Fruit fly (Drosophila melanogaster): ENCODE data around the gene Nepl6.
A peak's percentile ranks its signal among the peaks of the same experiment; 100 is the strongest.

Gene Nepl6

DNA sequence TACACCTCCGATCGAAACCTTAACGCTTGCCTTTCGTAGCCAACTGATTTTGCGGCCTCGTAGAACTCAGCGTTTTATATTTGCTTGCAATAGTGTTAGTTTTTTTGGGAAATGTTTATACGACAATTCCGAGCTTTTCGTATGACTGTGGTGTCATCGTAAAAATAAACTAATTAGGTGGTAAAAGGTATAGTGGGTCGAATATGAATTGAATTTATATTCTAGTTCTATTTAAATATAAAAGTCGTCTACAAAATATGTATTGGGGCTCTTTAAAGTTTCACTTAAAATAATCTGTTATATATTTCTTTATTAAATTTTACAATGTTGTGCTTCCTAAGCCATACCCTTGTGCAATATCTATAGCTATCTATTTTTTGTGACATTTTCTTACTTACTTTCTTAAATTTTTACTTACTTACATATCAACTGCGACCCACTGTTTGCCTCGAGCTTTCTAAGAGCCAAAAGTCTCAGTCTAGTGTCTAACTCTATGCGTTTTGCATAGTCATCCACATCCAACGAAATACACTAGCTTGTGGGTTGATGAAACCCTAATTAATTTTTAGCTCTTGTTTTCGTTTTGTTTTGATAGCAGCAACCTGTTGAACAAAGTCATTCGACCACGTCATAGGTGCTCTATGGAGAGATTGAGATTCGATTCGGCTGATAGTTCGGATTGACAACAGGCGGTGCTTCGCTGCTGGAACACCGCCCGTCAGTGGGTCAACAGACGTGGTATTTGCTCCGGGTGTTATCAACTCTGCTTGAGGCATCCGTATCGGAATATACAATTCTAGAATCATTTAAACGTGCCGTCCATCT lies 34.1 kb downstream of the Nepl6 start, which contains the start of gene CG9498 (continued):
- TF ChIP-seq CG3281 (GFP tag; optimal IDR thresholded peaks at IDR 0.05) = peak; percentile 96
- TF ChIP-seq CG12659 (GFP tag; optimal IDR thresholded peaks at IDR 0.05) = peak; percentile 92
- TF ChIP-seq CG9437 (GFP tag; optimal IDR thresholded peaks at IDR 0.05) = peak; percentile 72
- peak; percentile 71 for TF ChIP-seq run (tag; optimal IDR thresholded peaks at IDR 0.05)
- peak; percentile 81 for TF ChIP-seq esg (GFP tag; conservative IDR thresholded peaks at IDR 0.05)
- peak; percentile 74 for TF ChIP-seq CG4424 (GFP tag; optimal IDR thresholded peaks at IDR 0.05)
- TF ChIP-seq Hmr (GFP tag; optimal IDR thresholded peaks at IDR 0.05) = peak; percentile 97
- TF ChIP-seq odd (GFP tag; optimal IDR thresholded peaks at IDR 0.05) = peak; percentile 78
- TF ChIP-seq bcd (GFP tag; optimal IDR thresholded peaks at IDR 0.05) = peak; percentile 73
- TF ChIP-seq CG11695 (GFP tag; IDR thresholded peaks at IDR 0.05) = peak; percentile 96
- TF ChIP-seq klu (GFP tag; IDR thresholded peaks at IDR 0.05) = no peak; the same call in 1 of the 2 replicates
- TF ChIP-seq tin (GFP tag; optimal IDR thresholded peaks at IDR 0.05) = peak; percentile 15
- TF ChIP-seq cas (GFP tag; IDR thresholded peaks at IDR 0.05) = peak; percentile 86
- TF ChIP-seq hth (optimal IDR thresholded peaks at IDR 0.05) = no peak
- TF ChIP-seq CG6254 (GFP tag; optimal IDR thresholded peaks at IDR 0.05) = peak; percentile 23
- TF ChIP-seq grau (tag; optimal IDR thresholded peaks at IDR 0.05) = peak; percentile 91
- peak; percentile 84 for TF ChIP-seq CG11504 (tag; optimal IDR thresholded peaks at IDR 0.05)
- no peak for TF ChIP-seq Sin3A (optimal IDR thresholded peaks at IDR 0.05)
- no peak for TF ChIP-seq CG2129 (GFP tag; IDR thresholded peaks at IDR 0.05; ENCODE audit: partially characterized antibody)
- TF ChIP-seq ftz-f1 (GFP tag; optimal IDR thresholded peaks at IDR 0.05) = no peak
- TF ChIP-seq CG34422 (GFP tag; IDR thresholded peaks at IDR 0.05) = peak; percentile 69; the same call in 2 of the 3 replicates
- TF ChIP-seq CG17385 (GFP tag; optimal IDR thresholded peaks at IDR 0.05) = peak; percentile 86
- no peak for TF ChIP-seq sc (optimal IDR thresholded peaks at IDR 0.05)
- TF ChIP-seq sc (GFP tag; optimal IDR thresholded peaks at IDR 0.05) = peak; percentile 26
- no peak for TF ChIP-seq usp (GFP tag; optimal IDR thresholded peaks at IDR 0.05)
- peak; percentile 94 for TF ChIP-seq CG7372 (GFP tag; IDR thresholded peaks at IDR 0.05)
- peak; percentile 67 for TF ChIP-seq lilli (GFP tag; optimal IDR thresholded peaks at IDR 0.05)
- no peak for TF ChIP-seq Neu2 (GFP tag; optimal IDR thresholded peaks at IDR 0.05; ENCODE audit: borderline replicate concordance)
- TF ChIP-seq Oaz (GFP tag; IDR thresholded peaks at IDR 0.05) = peak; percentile 64; the same call in 1 of the 2 replicates
- TF ChIP-seq Fer3 (tag; optimal IDR thresholded peaks at IDR 0.05) = peak; percentile 92
- TF ChIP-seq psq (GFP tag; optimal IDR thresholded peaks at IDR 0.05) = no peak
- TF ChIP-seq CG10147 (GFP tag; optimal IDR thresholded peaks at IDR 0.05) = peak; percentile 81
- peak; percentile 71 for TF ChIP-seq Hr3 (GFP tag; optimal IDR thresholded peaks at IDR 0.05)
- TF ChIP-seq CTCF (GFP tag; optimal IDR thresholded peaks at IDR 0.05) = peak; percentile 27
- no peak for TF ChIP-seq D (optimal IDR thresholded peaks at IDR 0.05)
- peak; percentile 51 for TF ChIP-seq D (GFP tag; optimal IDR thresholded peaks at IDR 0.05)
- TF ChIP-seq bowl (GFP tag; IDR thresholded peaks at IDR 0.05) = peak; percentile 47; the same call in 1 of the 2 replicates
- peak; percentile 72; the same call in 2 of the 3 replicates for TF ChIP-seq ase (GFP tag; IDR thresholded peaks at IDR 0.05)
- peak; percentile 58 for TF ChIP-seq Usf (GFP tag; optimal IDR thresholded peaks at IDR 0.05)
- TF ChIP-seq Sry-β (GFP tag; optimal IDR thresholded peaks at IDR 0.05) = no peak
- peak; percentile 60; the same call in 2 of the 3 replicates for TF ChIP-seq CG6175 (GFP tag; IDR thresholded peaks at IDR 0.05)
- peak; percentile 95 for TF ChIP-seq CG32532 (GFP tag; IDR thresholded peaks at IDR 0.05)
- TF ChIP-seq Adf1 (GFP tag; IDR thresholded peaks at IDR 0.05) = peak; percentile 70
- no peak for TF ChIP-seq Antp (GFP tag; optimal IDR thresholded peaks at IDR 0.05)
- TF ChIP-seq CG12391 (tag; optimal IDR thresholded peaks at IDR 0.05) = peak; percentile 86
- TF ChIP-seq CG18619 (GFP tag; optimal IDR thresholded peaks at IDR 0.05) = peak; percentile 77
- peak; percentile 23 for TF ChIP-seq CG30020 (tag; optimal IDR thresholded peaks at IDR 0.05)
- no peak for TF ChIP-seq CG11398 (GFP tag; optimal IDR thresholded peaks at IDR 0.05)
- TF ChIP-seq nmo (GFP tag; optimal IDR thresholded peaks at IDR 0.05) = peak; percentile 74
- no peak for TF ChIP-seq pum (GFP tag; optimal IDR thresholded peaks at IDR 0.05)
- TF ChIP-seq CG1529 (GFP tag; optimal IDR thresholded peaks at IDR 0.05) = peak; percentile 7

Data from whole organism, embryonic.